Fruit fly (Drosophila melanogaster) ovary, adult (tissue): Measurements from ENCODE around the gene pall.

Experiments
- CG17801 ChIP-seq: fragments of 200-800 bp; optimal IDR thresholded peaks from 2 replicates; lab custom pipeline; 2019; ENCODE audit warnings: missing biosample characterization, mild to moderate bottlenecking, missing genetic modification characterization, moderate library complexity; ENCODE audit not compliant: partially characterized antibody

Gene pall

DNA sequence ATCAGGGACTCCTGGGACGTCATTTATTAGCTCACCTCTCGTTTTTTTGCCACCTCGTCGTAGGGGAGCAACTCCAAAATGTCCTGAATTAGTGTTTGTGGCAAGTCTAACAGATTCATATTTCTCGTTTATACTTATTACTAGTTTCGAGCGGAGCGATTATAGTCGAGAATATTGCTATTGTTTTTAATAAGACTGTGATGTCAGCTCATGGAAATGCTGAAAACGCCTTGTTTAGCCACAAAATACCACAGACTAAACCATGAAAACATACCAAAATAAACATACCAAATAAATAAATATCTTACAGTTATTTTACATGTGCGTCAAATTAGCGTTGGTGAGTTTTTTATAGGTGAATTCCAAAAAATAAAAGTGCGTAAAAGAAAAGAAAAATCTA is at the start of gene pall:
pall (minus strand) TSS at position 205 of the 400 bp plus-strand sequence.
- peak; percentile 28 for TF ChIP-seq CG17801 (GFP tag; lab: Kevin White, UChicago)

DNA sequence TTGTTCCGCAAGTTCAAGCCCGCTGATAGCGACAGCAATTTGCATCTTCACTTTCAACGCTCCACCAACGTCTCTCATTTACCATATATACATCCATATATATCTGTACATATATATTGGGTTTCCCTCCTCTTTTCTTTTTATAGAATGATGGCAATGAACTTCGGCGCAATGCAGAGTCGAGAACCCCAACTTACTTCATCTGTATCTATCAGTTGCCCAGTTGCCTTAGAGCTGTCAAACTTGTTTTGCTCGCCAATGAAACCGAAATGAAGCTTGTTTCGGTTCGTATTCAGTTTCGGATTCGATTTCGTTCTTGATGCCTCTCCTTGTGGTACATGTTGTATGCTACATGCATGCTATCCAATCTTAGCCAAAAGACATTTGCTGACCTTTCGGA is 41.2 kb upstream of the pall start, which contains the start of gene Or67a:
Or67a (plus strand) TSS at position 233 of the 400 bp plus-strand sequence.
- TF ChIP-seq CG17801 (GFP tag; lab: Kevin White, UChicago) = no peak

DNA sequence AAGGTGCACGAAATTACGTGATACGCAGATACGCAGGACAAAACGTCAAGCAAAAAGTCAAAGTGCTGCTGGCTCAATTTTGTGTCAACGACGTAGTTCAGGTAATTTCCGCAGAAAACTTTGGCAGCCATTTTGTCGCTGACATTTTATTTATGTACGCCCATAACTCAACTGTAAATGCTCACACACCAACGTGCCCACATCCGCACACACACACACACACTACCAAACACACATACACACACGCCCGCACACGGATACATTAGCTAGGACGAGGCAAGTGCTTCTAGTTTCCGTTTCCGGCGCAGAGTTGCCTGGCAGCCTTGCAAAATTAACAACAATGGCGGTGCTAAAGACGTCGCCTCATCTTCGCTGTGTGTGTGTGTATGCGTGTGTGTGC is 37.9 kb upstream of the pall start, which contains the start of gene CG33700:
CG33700 (minus strand) TSS at position 101 of the 400 bp plus-strand sequence.
- no peak for TF ChIP-seq CG17801 (GFP tag; lab: Kevin White, UChicago)

DNA sequence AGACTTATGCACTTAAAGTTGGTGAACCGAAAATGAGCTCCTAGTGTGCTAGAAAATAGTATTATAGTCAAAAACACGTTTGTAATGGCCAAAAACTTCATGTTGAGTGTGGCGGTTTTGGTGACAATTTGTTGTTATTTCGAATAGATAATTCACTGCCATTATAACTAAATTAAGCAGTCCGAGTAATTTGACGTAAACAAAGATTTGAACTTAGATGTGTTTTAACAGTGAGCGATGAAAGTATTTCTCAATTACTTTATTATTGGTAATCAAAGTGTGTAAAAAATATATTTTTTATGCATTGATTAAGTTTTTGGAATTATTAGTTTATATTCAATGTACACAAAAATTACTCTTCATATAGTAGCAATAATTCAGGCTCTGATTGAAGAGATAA is 25.7 kb upstream of the pall start, which contains the start of gene CG33702:
CG33702 (minus strand) TSS at position 101 of the 400 bp plus-strand sequence.
- no peak for TF ChIP-seq CG17801 (GFP tag; lab: Kevin White, UChicago)

DNA sequence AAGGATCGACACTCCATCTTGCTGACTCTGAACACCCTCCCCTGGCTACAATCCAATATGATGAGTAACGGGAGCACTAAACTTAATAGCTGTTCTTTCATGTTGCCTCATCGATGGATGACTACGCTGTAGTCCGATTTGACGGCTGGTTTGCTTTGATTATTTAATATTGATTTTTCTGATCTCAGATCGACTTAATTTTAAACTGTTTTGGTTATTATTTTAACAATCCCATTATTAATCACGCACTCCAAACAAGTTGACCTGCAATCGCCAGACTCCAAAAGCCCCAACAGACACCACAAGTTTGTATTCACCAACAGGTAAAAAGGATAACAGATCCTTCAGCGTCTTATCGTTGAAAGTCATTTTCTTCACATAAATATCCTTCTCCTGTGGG is 25.0 kb upstream of the pall start, which contains the start of gene CG33703:
CG33703 (minus strand) TSS at position 101 of the 400 bp plus-strand sequence.
- TF ChIP-seq CG17801 (GFP tag; lab: Kevin White, UChicago) = no peak

DNA sequence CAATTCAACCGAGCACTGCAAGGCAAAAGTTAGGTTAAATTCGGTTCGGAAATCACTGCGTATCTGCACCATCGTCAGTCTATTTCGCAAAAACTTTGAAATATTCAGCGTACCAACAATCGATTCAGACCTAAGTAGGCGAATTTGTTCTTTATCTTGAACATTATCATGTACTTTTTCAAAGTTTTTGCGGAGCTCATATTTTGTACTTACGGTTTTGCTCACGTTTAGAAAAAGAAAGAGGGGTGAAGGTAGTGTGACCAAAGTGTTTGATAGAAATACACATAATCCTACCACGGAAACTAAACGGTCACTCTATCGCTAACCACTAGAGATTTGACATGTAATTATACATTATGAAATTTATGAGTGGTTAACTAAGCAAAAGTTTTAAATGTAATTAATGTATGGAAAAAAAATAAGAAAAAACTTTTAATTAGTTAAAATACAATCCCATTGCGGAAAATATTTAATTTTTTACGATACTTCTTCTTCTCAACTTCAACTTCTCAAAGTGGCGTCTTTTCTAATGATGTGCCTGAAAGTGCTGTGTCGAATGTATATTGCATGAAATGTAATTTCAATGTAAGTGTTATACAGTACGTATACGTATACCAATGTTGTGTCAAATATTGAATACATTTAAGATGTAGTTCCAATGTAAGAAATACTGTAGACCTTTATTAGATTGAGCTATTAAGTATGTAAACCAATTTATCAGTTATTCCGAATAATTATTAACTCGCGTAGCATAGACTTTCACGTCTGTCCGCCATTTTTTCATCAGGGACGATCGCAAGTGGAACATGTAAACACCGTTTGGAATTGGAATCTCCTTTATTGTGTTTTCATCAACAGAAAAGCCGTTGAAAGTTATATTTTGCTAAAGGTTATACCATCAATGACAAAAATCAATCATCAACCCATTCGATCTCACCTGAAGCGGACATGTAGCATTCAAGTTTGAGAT is 24.0 kb upstream of the pall start, which contains the start of gene RpS9:
RpS9 (minus strand) TSS at position 245 of the 970 bp plus-strand sequence.
- TF ChIP-seq CG17801 (GFP tag; lab: Kevin White, UChicago) = peak; percentile 77

DNA sequence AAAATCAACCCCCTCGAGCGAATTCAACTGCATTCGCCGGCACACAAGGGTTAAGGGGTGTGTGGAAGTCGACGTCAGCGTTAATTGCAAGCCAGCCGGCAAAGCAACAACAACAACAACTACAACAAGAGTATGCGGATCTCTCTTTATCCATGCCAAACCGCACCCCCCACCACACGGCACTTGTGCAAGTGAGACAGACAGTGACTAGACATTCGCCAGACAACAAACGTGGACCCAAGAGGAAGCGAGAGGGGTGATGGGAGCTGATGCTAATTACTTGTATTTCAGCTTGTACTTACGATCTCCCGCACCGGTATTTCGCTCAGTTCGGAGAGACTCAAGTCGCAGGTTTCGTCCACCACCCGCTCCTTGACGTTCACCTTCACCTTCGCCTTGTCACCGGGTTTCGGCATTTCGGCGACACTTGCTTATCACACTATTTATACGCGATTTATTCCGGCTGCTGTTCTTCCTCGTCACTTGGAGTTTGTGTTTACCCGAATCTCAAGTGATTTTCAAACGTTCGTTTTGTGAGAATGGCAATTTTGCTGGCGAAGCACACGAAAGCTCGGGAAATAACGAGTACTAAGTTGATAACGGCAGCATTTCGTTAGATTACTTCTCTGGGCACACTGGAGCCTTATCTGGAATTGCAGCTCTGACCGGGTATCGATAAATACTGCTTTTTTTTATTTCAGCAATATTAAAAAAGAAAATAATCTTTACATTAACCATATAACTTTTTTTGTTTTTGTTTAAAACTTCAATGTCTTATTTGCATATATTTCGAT is 21.6 kb upstream of the pall start, which contains the start of gene CG3408:
CG3408 (minus strand) TSS at position 547 of the 794 bp plus-strand sequence.
- TF ChIP-seq CG17801 (GFP tag; lab: Kevin White, UChicago) = peak; percentile 44

DNA sequence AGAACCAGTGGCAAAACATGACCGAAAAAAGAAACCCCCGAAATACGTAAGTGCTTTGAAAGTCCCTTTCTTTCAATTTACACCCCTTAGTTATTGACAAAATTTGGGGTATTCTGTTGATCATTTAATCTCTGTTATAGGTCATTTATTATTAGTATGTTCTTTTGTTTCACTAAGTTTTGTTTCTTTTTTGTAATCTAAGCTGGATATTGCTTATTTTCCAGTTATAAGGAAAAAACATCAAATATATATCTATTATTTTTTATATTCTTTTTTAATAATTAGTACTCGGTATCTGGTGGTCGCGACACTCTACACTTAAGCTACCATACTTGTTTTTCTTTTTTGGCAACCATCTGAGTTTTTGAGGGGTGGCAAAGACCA is 21.1 kb upstream of the pall start:
- no peak for TF ChIP-seq CG17801 (GFP tag; lab: Kevin White, UChicago)

DNA sequence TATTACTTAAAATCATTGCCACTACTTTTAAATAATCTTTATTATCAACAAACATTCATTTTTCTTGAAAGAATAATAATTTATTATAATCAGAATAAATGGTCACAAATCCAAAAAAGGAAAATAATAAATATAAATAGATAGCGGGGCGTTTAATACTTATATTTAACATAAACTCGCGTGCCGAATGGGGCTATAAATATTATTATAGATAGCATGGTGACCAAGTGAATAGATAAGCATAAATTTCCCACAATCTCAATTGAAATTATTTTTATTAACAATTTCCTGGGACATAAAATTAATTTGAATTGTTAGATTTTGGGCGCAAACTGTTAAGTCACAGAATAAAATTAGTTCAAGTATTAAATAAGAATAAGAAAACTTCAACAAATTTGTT is 18.8 kb upstream of the pall start:
- no peak for TF ChIP-seq CG17801 (GFP tag; lab: Kevin White, UChicago)

DNA sequence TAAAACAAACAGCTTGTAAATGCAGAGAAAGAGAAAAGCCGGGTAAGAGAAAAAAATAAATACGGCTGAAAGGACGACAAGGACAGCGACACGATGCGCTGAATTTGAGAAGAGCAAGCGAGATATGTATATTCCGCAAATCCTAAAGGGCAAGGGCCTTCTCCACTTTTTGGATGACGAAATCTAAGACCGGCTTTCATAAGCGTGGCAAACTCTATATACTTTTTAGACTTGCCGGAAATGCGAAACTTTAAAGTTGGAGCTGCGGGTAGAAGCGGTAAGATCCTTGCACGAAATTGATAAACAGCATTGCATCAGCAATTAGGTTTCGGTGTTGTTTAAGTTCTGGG is 18.1 kb upstream of the pall start:
- TF ChIP-seq CG17801 (GFP tag; lab: Kevin White, UChicago) = no peak

DNA sequence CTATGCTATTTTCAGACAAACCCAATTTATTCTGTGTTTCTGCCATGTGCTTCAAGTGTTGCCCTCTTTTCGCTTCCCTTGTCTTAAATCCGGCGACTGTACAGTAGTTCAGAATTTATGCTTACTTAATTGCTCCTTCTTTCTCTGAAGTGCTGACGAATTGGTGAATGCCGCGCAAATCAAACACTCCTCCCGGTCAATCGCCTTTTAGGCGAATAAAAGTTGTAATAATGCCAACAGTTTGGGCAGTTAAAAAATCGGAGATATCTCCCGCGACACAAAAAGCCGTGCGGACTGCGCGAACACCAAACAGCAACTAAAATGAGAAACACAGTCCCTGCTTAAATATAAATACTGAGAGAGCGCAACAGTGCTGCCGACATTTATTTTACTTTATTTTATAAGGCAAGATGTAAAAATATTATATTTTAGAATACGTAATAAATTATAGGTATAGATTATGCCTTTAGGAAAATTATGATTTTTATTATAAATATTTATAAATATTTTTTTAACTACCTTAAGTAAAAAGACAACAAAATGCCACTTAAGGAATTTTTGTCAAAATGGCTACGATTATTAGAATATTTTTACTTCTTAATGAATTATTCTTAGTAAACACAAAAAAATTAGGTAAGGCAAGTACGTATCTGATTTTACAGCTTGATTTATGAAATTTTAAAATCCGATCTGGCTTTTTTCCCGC is 17.6 kb upstream of the pall start, which contains the start of gene path:
path (minus strand) TSS at position 322 of the 706 bp plus-strand sequence.
- TF ChIP-seq CG17801 (GFP tag; lab: Kevin White, UChicago) = no peak

DNA sequence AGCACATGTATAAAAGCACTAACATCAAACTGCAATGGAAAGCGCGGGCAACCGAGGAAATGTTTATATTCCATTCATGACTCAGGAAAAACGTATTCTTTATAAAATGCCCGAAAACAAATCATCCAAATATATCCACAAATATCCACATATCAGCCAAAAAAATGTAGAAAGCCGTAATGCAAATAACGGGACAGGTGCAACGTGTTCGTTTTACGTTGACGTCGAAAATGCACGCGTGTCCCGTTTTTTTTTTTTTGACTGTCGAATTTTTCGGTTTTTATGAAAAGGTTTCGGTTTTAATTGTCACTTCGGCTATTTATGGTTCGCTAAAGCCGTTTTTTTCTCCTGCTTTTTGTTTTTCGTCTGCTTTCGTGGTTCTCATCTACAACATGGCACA is 16.9 kb upstream of the pall start:
- TF ChIP-seq CG17801 (GFP tag; lab: Kevin White, UChicago) = no peak

DNA sequence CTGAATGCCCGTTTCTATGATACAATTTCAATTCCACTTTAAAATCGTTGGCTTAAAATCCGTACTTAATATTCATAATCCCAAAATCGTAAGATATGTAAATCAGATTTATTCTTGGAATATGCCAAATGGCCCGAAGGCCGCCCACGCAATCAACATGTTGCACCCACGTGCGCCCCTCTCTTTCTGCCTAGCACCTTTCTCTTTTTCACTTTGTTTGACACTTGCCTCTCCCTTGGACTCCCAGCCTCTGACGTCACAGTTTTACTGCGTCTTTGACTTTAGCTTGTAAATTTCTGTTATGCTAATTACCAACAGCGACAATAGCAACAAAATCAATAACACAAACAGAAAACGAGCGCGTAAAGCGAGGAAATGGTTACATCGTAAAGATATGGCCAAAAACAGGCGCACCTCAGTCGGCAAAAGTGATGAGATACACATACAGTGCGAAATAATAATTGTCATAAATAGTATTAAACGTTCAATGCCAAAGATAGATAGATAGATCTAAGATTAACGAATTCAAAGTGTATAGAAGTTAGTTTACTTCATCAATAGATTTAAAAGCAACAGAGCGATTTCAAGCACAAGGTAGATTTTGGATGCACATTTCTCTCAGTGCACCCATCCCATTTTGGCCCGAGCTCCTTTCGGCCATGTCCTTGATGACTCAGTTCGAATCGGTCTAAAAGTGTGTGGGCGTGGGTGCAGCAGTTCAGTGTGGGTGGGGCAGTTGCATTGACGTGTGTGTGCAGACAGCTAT is 16.1 kb upstream of the pall start:
- TF ChIP-seq CG17801 (GFP tag; lab: Kevin White, UChicago) = no peak
